Worm (Caenorhabditis elegans): ENCODE measurements around the gene fbxa-77.

DNA sequence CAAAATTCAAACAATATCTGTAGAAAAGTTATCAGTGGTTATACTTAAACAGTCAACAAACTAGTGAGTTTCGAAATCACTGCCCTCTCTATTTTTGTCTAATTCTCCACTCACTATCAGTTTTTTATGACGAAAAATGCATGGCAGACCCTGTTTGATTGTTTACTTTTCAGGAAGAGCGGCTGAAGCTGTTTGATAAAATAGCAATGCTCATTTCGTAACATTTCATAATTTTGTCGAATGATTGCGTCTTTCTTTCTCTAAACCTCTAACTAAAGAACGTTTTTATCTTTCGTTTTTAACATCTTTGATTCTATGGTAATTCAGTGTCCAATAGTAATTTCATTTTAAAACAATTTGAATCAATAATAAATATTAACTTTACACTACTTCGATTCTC lies 29.9 kb downstream of the fbxa-77 start:
- TF ChIP-seq ama-1 (optimal IDR thresholded peaks at IDR 0.05) (no peak), ceh-13 (GFP tag; optimal IDR thresholded peaks at IDR 0.05) (no peak), hnd-1 (tag; optimal IDR thresholded peaks at IDR 0.05) (no peak), hmg-4 (GFP tag; optimal IDR thresholded peaks at IDR 0.05) (no peak), flt-1 (GFP tag; IDR thresholded peaks at IDR 0.05) (no peak), tbx-37 (GFP tag; conservative IDR thresholded peaks at IDR 0.05) (no peak), aly-1 (tag; optimal IDR thresholded peaks at IDR 0.05) (no peak)
